Worm (Caenorhabditis elegans): ENCODE results near the gene zmp-6.

DNA sequence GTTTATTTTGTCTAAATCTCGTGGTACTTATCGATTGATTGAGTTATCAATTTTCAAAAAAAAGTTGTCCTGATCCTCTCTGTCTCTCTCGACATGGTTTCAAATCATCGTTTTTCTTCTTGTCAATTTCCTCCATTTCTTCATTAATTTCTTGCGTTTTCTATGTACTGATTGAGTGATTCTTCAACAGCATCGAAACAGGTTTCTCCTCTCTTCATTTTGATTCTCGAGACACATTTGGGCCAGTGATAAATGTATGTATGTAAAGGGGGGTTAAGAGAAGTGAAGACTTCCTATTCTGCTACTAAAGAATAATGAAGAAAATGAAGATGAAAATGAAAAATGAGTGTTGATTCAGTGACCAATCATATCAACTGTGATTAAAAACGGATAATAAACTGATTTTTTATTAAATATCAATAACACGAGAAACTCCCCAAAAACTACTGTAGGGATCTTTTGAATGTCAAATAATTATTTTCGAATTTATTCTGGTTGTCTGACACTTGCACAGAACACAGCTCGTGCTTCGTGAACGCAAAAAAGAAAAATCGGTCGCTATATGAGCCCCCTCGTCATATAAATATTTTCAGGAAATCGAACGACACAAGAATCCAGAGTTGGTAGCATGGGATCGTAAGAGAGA lies 44.4 kb downstream of the zmp-6 start:
- TF ChIP-seq nhr-28 (tag; optimal IDR thresholded peaks at IDR 0.05) (no peak), unc-62 (GFP tag; optimal IDR thresholded peaks at IDR 0.05) (no peak), ces-1 (GFP tag; optimal IDR thresholded peaks at IDR 0.05) (no peak), lin-13 (tag; optimal IDR thresholded peaks at IDR 0.05) (no peak), nhr-237 (tag; optimal IDR thresholded peaks at IDR 0.05) (no peak), snpc-4 (tag; optimal IDR thresholded peaks at IDR 0.05) (no peak), lsy-2 (tag; optimal IDR thresholded peaks at IDR 0.05) (no peak), blmp-1 (tag; optimal IDR thresholded peaks at IDR 0.05) (no peak), mep-1 (tag; optimal IDR thresholded peaks at IDR 0.05) (no peak), ztf-11 (tag; optimal IDR thresholded peaks at IDR 0.05) (no peak), drap-1 (GFP tag; optimal IDR thresholded peaks at IDR 0.05) (no peak), flh-1 (GFP tag; optimal IDR thresholded peaks at IDR 0.05) (no peak)
